Fruit fly (Drosophila melanogaster): ENCODE measurements around the gene Pak.

DNA sequence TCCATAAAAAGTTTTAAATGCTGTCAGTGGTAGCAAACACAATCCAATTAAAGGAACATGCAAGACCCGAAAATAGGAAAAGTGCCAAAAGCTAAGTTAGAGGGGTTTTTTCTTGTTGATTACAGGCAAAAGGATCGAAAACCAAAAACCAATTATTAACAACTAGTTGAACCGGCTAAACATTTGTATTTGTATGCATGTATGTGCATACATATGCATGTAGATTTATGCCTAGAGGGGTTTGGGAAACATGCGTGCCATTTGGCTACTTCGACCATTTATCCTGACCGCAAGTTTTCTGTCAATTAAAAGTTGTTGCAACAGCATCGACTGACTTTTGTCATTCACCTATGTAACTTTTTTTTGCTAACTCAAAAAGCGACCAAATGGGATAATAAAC is 57.8 kb downstream of the Pak start:
- no peak for TF ChIP-seq Sin3A (optimal IDR thresholded peaks at IDR 0.05)
- no peak for TF ChIP-seq psq (optimal IDR thresholded peaks at IDR 0.05)
- no peak for TF ChIP-seq insv (optimal IDR thresholded peaks at IDR 0.05)

Data from Kc167 (cell line).